Fruit fly (Drosophila melanogaster) whole organism, wandering third instar larva: ENCODE results near the gene CG6443.

Experiments used
- CG32264 ChIP-seq: fragments of 200-800 bp; sonication (Bioruptor generic); optimal IDR thresholded peaks from 2 replicates; lab custom pipeline; 2016; ENCODE audit warnings: missing biosample characterization, missing genetic modification characterization
- CrebA ChIP-seq: fragments of 200-800 bp; sonication (Bioruptor generic); optimal IDR thresholded peaks from 2 replicates; lab custom pipeline; 2016; ENCODE audit warnings: missing biosample characterization, mild to moderate bottlenecking, missing genetic modification characterization, borderline replicate concordance
- Dif ChIP-seq: fragments of 200-275, 200-300 bp; sonication (Bioruptor generic); optimal IDR thresholded peaks from 2 replicates; lab custom pipeline; 2018; ENCODE audit warnings: missing biosample characterization, missing genetic modification characterization; ENCODE audit not compliant: partially characterized antibody
- GATAd ChIP-seq: sonication (Bioruptor generic); optimal IDR thresholded peaks from 2 replicates; lab custom pipeline; 2016; ENCODE audit warnings: missing biosample characterization, missing genetic modification characterization
- Hr78 ChIP-seq: fragments of >200 bp; optimal IDR thresholded peaks from 2 replicates; lab custom pipeline; 2017; ENCODE audit warnings: missing biosample characterization, missing genetic modification characterization
- Hr83 ChIP-seq: fragments of 200-300 bp; sonication (Bioruptor generic); optimal IDR thresholded peaks from 2 replicates; lab custom pipeline; 2016; ENCODE audit warnings: missing biosample characterization, mild to moderate bottlenecking, missing genetic modification characterization, moderate library complexity; ENCODE audit not compliant: poor library complexity, severe bottlenecking
- Mio ChIP-seq: sonication (Bioruptor generic); optimal IDR thresholded peaks from 2 replicates; lab custom pipeline; 2016; ENCODE audit warnings: missing biosample characterization, missing genetic modification characterization
- Myc ChIP-seq: fragments of >200 bp; optimal IDR thresholded peaks from 2 replicates; lab custom pipeline; 2017
- Rel ChIP-seq, 2 experiments: fragments of 200-800 bp; sonication (Bioruptor generic) in 1 of 2; optimal IDR thresholded peaks; 2 replicates in 1 of 2; 3 replicates in 1 of 2; lab custom pipeline; 2016 to 2019; ENCODE audit warnings: mild to moderate bottlenecking in 2 of 2, missing biosample characterization in 2 of 2, missing genetic modification characterization in 2 of 2, moderate library complexity in 1 of 2
- Sp1 ChIP-seq: fragments of 200-800 bp; sonication (Bioruptor generic); optimal IDR thresholded peaks from 3 replicates; lab custom pipeline; 2019; ENCODE audit warnings: missing biosample characterization, mild to moderate bottlenecking, missing genetic modification characterization, moderate library complexity
- Vsx2 ChIP-seq: fragments of 200-300, 225-300 bp; sonication (Bioruptor generic); optimal IDR thresholded peaks from 2 replicates; lab custom pipeline; 2018; ENCODE audit warnings: missing biosample characterization, missing genetic modification characterization; ENCODE audit not compliant: partially characterized antibody
- brk ChIP-seq: fragments of 200-800 bp; sonication (Bioruptor generic); optimal IDR thresholded peaks from 2 replicates; lab custom pipeline; 2016; ENCODE audit warnings: missing biosample characterization, mild to moderate bottlenecking, missing genetic modification characterization
- dl ChIP-seq, 2 experiments: fragments of 175-275, 200-275 bp in 1 of 2; fragments of 200-275 bp in 1 of 2; sonication (Bioruptor generic); optimal IDR thresholded peaks; lab custom pipeline; 2018; ENCODE audit warnings: mild to moderate bottlenecking in 2 of 2, missing biosample characterization in 2 of 2, missing genetic modification characterization in 2 of 2, moderate library complexity in 2 of 2; ENCODE audit not compliant: partially characterized antibody in 2 of 2, insufficient read depth in 1 of 2
- dsf ChIP-seq: sonication (Bioruptor generic); optimal IDR thresholded peaks from 2 replicates; lab custom pipeline; 2016; ENCODE audit warnings: missing biosample characterization, missing genetic modification characterization, borderline replicate concordance
- ey ChIP-seq: fragments of 200-800 bp; sonication (Bioruptor generic); optimal IDR thresholded peaks from 2 replicates; lab custom pipeline; 2016; ENCODE audit warnings: missing biosample characterization, missing genetic modification characterization
- foxo ChIP-seq, 2 experiments: fragments of 200-800 bp; sonication (Bioruptor generic); optimal IDR thresholded peaks; 2 replicates in 1 of 2; 3 replicates in 1 of 2; lab custom pipeline; 2016 to 2017; ENCODE audit warnings: missing biosample characterization in 2 of 2, missing genetic modification characterization in 2 of 2
- fru ChIP-seq: fragments of 200-800 bp; sonication (Bioruptor generic); optimal IDR thresholded peaks from 3 replicates; lab custom pipeline; 2016; ENCODE audit warnings: missing biosample characterization, mild to moderate bottlenecking, missing genetic modification characterization
- h ChIP-seq: fragments of 200-800 bp; sonication (Bioruptor generic); optimal IDR thresholded peaks from 3 replicates; lab custom pipeline; 2016; ENCODE audit warnings: missing biosample characterization, mild to moderate bottlenecking, missing genetic modification characterization
- jim ChIP-seq: fragments of 175-275, 200-325 bp; sonication (Bioruptor generic); optimal IDR thresholded peaks from 2 replicates; lab custom pipeline; 2016; ENCODE audit warnings: missing biosample characterization, mild to moderate bottlenecking, missing genetic modification characterization
- lola ChIP-seq: fragments of >200 bp; optimal IDR thresholded peaks from 2 replicates; lab custom pipeline; 2017; ENCODE audit warnings: missing biosample characterization, missing genetic modification characterization
- psq ChIP-seq: fragments of 200-800 bp; sonication (Bioruptor generic); optimal IDR thresholded peaks from 3 replicates; lab custom pipeline; 2017; ENCODE audit warnings: missing biosample characterization, mild to moderate bottlenecking, missing genetic modification characterization, moderate library complexity
- rgr ChIP-seq: fragments of 200-800 bp; sonication (Bioruptor generic); optimal IDR thresholded peaks from 3 replicates; lab custom pipeline; 2016; ENCODE audit warnings: missing biosample characterization, mild to moderate bottlenecking, missing genetic modification characterization
- sage ChIP-seq: fragments of 200-800 bp; sonication (Bioruptor generic); optimal IDR thresholded peaks from 2 replicates; lab custom pipeline; 2016; ENCODE audit warnings: missing biosample characterization, mild to moderate bottlenecking, missing genetic modification characterization
- sv ChIP-seq: fragments of 200-800 bp; sonication (Bioruptor generic); optimal IDR thresholded peaks from 3 replicates; lab custom pipeline; 2016; ENCODE audit warnings: missing biosample characterization, missing genetic modification characterization
- tai ChIP-seq: sonication (Bioruptor generic); optimal IDR thresholded peaks from 2 replicates; lab custom pipeline; 2016; ENCODE audit warnings: missing biosample characterization, missing genetic modification characterization
- usp ChIP-seq: fragments of >200 bp; optimal IDR thresholded peaks from 2 replicates; lab custom pipeline; 2017; ENCODE audit warnings: missing biosample characterization, missing genetic modification characterization
- woc ChIP-seq: sonication (Bioruptor generic); optimal IDR thresholded peaks from 2 replicates; lab custom pipeline; 2016; ENCODE audit warnings: missing biosample characterization, mild to moderate bottlenecking, missing genetic modification characterization

The CG6443 gene

dm6 chr2L:10767597-10768188 lies 38.9 kb downstream of the CG6443 start, which contains the start of gene Ubc2:
Gene Ubc2, minus strand, starts transcription at chr2L:10768006.
- TF ChIP-seq rgr (GFP tag; lab: Kevin White, UChicago) (peak; percentile 14), fru (GFP tag; lab: Kevin White, UChicago) (no peak), foxo (GFP tag; optimal IDR thresholded peaks at IDR 0.05; lab: Kevin White, UChicago) (no peak), ey (GFP tag; lab: Kevin White, UChicago) (no peak), Hr83 (peak; percentile 62), Hr78 (GFP tag; lab: Kevin White, UChicago) (no peak), Rel (GFP tag; optimal IDR thresholded peaks at IDR 0.05; lab: Kevin White, UChicago) (no peak), Rel (tag; optimal IDR thresholded peaks at IDR 0.05; lab: Kevin White, UChicago) (peak; percentile 22), Myc (lab: Kevin White, UChicago) (no peak), sv (GFP tag; lab: Kevin White, UChicago) (peak; percentile 12), brk (GFP tag; lab: Kevin White, UChicago) (no peak)
- TF ChIP-seq, all 38 proteins: peak for 4

DNA sequence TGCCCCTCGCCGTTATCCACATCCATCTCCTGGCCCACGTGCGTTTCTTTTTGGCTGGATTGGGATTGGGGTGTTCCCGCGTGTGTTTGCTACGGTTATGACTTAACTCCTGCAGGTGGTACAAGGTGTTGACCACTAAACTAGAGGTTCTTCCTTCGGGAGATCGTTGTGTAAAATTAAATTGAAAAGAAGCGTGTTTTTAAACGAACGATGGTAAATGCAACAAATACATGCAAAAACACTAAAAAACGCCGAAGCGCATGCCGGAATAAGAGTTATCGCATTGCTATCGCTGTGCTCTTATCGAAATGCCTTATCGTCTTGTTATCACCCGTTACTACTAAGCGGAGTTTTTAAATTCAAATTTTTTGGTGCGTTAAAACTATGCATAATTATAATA lies 40.9 kb downstream of the CG6443 start, which contains the start of gene CG6724:
Gene CG6724 (minus strand): TSS at position 245 of the 400 bp plus-strand sequence.
- TF ChIP-seq tai (GFP tag; lab: Kevin White, UChicago) (no peak), woc (GFP tag; lab: Kevin White, UChicago) (no peak), Sp1 (GFP tag; lab: Kevin White, UChicago) (no peak), CG32264 (no peak), h (GFP tag; lab: Kevin White, UChicago) (no peak), Dif (GFP tag; lab: Kevin White, UChicago) (no peak), CrebA (no peak)
- TF ChIP-seq, all 38 proteins: peak for 0

DNA sequence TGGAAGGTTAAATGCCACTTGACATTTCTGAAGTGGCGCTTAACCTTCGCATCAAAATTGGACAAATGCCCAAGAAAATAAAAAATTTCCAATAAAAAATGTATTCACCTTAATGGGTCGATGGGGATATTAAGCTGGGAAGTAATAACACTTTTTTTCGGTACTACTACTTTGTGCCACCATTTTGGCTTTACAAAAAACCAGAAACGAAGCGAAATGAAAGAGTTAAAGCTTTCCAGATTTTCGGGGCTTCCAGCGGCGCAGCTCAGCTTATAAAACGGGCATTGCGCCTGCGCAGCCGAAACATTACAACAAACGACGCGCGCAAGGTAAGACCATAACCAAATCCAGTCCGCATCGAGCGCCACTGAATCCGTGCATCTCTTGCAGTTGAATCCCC lies 41.8 kb downstream of the CG6443 start, which contains the start of gene CG17127:
Gene CG17127 (plus strand): TSS at position 301 of the 400 bp plus-strand sequence.
- TF ChIP-seq rgr (GFP tag; lab: Kevin White, UChicago) (no peak), Vsx2 (GFP tag; lab: Kevin White, UChicago) (no peak)
- TF ChIP-seq, all 38 proteins: peak for 0

dm6 chr2L:10774041-10774440 lies 45.3 kb downstream of the CG6443 start:
- TF ChIP-seq Rel (GFP tag; optimal IDR thresholded peaks at IDR 0.05; lab: Kevin White, UChicago), result no peak
- TF ChIP-seq Rel (tag; optimal IDR thresholded peaks at IDR 0.05; lab: Kevin White, UChicago), result no peak
- no peak for TF ChIP-seq tai (GFP tag; lab: Kevin White, UChicago)
- TF ChIP-seq GATAd (GFP tag; lab: Kevin White, UChicago), result no peak
- no peak for TF ChIP-seq Mio (GFP tag; lab: Kevin White, UChicago)
- no peak for TF ChIP-seq woc (GFP tag; lab: Kevin White, UChicago)
- no peak for TF ChIP-seq usp (GFP tag; lab: Kevin White, UChicago)
- no peak for TF ChIP-seq CrebA
- TF ChIP-seq foxo (GFP tag; optimal IDR thresholded peaks at IDR 0.05; lab: Kevin White, UChicago), result no peak
- TF ChIP-seq Hr78 (GFP tag; lab: Kevin White, UChicago), result no peak
- no peak for TF ChIP-seq fru (GFP tag; lab: Kevin White, UChicago)
- no peak for TF ChIP-seq dsf
- TF ChIP-seq psq, result no peak
- no peak for TF ChIP-seq brk (GFP tag; lab: Kevin White, UChicago)
- no peak for TF ChIP-seq dl (GFP tag; optimal IDR thresholded peaks at IDR 0.05; lab: Kevin White, UChicago; ENCODE audit: insufficient read depth in 1 of 2, partially characterized antibody in 2 of 2)
- no peak for TF ChIP-seq Myc (lab: Kevin White, UChicago)
- TF ChIP-seq sage (GFP tag; lab: Kevin White, UChicago), result no peak
- TF ChIP-seq Sp1 (GFP tag; lab: Kevin White, UChicago), result no peak
- no peak for TF ChIP-seq jim (GFP tag; lab: Kevin White, UChicago)
- no peak for TF ChIP-seq lola (GFP tag; lab: Kevin White, UChicago)
